Worm (Caenorhabditis elegans): ENCODE data around the gene marc-1.

DNA sequence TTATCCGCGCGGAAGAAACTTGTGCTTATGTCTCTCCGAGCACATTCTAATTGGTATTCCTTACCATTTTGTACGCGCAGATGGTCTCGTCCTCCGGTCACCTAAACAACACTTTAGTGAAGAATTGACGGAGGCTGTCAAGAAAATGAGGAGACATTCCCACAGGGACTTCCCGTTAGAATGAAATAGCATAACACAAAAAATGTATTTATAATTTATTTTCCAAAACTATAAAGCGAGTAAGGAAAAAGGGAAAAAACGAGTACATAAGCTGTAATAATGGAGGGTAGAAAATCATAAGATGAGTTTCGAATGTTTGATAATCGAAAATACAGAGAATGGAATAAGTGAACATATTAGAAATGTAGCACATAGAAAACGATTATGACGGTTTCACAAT, 36.2 kb downstream of the marc-1 start, which contains the start of gene F46B6.12:
- TF ChIP-seq fkh-10 (GFP tag; optimal IDR thresholded peaks at IDR 0.05) (no peak), lin-38 (GFP tag; IDR thresholded peaks at IDR 0.05) (no peak), mep-1 (tag; optimal IDR thresholded peaks at IDR 0.05) (no peak), snpc-4 (tag; optimal IDR thresholded peaks at IDR 0.05) (no peak), unc-39 (tag; optimal IDR thresholded peaks at IDR 0.05) (no peak), dpl-1 (GFP tag; optimal IDR thresholded peaks at IDR 0.05) (no peak), nhr-76 (tag; optimal IDR thresholded peaks at IDR 0.05) (no peak), lin-39 (tag; optimal IDR thresholded peaks at IDR 0.05) (no peak)

Measured in whole organism, L4 larva.